Worm (Caenorhabditis elegans): ENCODE measurements around the gene sel-11.

ce11 chrV:11762863-11763262, 4.3 kb upstream of the sel-11 start, which contains the start of gene T04F3.4:
- TF ChIP-seq nhr-67 (tag; optimal IDR thresholded peaks at IDR 0.05) (no peak), elt-3 (tag; optimal IDR thresholded peaks at IDR 0.05) (no peak), jun-1 (tag; optimal IDR thresholded peaks at IDR 0.05) (no peak), ama-1 (optimal IDR thresholded peaks at IDR 0.05) (no peak), nhr-237 (tag; optimal IDR thresholded peaks at IDR 0.05) (no peak), pqm-1 (tag; optimal IDR thresholded peaks at IDR 0.05) (no peak), mdl-1 (tag; optimal IDR thresholded peaks at IDR 0.05) (no peak), fkh-2 (tag; optimal IDR thresholded peaks at IDR 0.05) (no peak)
